Worm (Caenorhabditis elegans): ENCODE data around the gene F58H7.1.

- TF ChIP-seq C04F5.9 (tag; optimal IDR thresholded peaks at IDR 0.05) (no peak), elt-2 (tag; optimal IDR thresholded peaks at IDR 0.05) (peak; percentile 85), nhr-76 (tag; optimal IDR thresholded peaks at IDR 0.05) (no peak), zag-1 (tag; optimal IDR thresholded peaks at IDR 0.05) (no peak)
Measured at ce11 chrIV:945601-946000, 10.0 kb upstream of the F58H7.1 start, which contains the start of gene faah-3.
